Worm (Caenorhabditis elegans) whole organism, late embryonic: ENCODE data around the gene cul-6.
A peak's percentile ranks its signal among the peaks of the same experiment; 100 is the strongest.

ENCODE experiments used
- C08G9.2 ChIP-seq: sonication (generic microtip); optimal IDR thresholded peaks from 2 replicates; lab custom pipeline; 2016; ENCODE audit warnings: mild to moderate bottlenecking, missing genetic modification characterization, moderate library complexity, missing compliant biosample characterization
- C38D4.7 ChIP-seq: fragments of 200-800 bp; sonication (Bioruptor generic); optimal IDR thresholded peaks from 2 replicates; lab custom pipeline; 2018; ENCODE audit warnings: mild to moderate bottlenecking, missing genetic modification characterization, moderate library complexity, missing compliant biosample characterization
- F13H6.1 ChIP-seq: sonication (generic microtip); optimal IDR thresholded peaks from 2 replicates; lab custom pipeline; 2016; ENCODE audit warnings: missing genetic modification characterization, missing compliant biosample characterization
- K09A11.1 ChIP-seq: sonication (generic microtip); optimal IDR thresholded peaks from 2 replicates; lab custom pipeline; 2017; ENCODE audit warnings: antibody characterized with exemption, mild to moderate bottlenecking, missing genetic modification characterization, missing compliant biosample characterization; ENCODE audit not compliant: insufficient read depth
- ahr-1 ChIP-seq: sonication (generic microtip); optimal IDR thresholded peaks from 2 replicates; lab custom pipeline; 2016; ENCODE audit warnings: missing genetic modification characterization, missing compliant biosample characterization
- ama-1 ChIP-seq: fragments of 150-350 bp; optimal IDR thresholded peaks from 2 replicates; lab custom pipeline; 2014
- ceh-18 ChIP-seq: sonication (generic microtip); optimal IDR thresholded peaks from 2 replicates; lab custom pipeline; 2016; ENCODE audit warnings: missing genetic modification characterization, missing compliant biosample characterization
- ceh-19 ChIP-seq: fragments of 200-800 bp; sonication (Bioruptor generic); optimal IDR thresholded peaks from 2 replicates; lab custom pipeline; 2018; ENCODE audit warnings: mild to moderate bottlenecking, missing genetic modification characterization, missing compliant biosample characterization
- ceh-2 ChIP-seq: sonication (generic microtip); optimal IDR thresholded peaks from 2 replicates; lab custom pipeline; 2016; ENCODE audit warnings: missing genotype, missing genetic modification characterization, missing compliant biosample characterization
- ceh-22 ChIP-seq: sonication (generic microtip); optimal IDR thresholded peaks from 2 replicates; lab custom pipeline; 2017; ENCODE audit warnings: missing biosample characterization, missing genetic modification characterization
- ceh-30 ChIP-seq: fragments of 150-350 bp; optimal IDR thresholded peaks from 2 replicates; lab custom pipeline; 2014; ENCODE audit warnings: missing biosample characterization, missing genetic modification characterization
- ceh-31 ChIP-seq: sonication (generic microtip); optimal IDR thresholded peaks from 2 replicates; lab custom pipeline; 2016; ENCODE audit warnings: missing genetic modification characterization, missing compliant biosample characterization
- ceh-45 ChIP-seq: fragments of 200-800 bp; sonication (Bioruptor generic); IDR thresholded peaks from 2 replicates; pipeline ENCODE4 v1.3.6; 2022; ENCODE audit warnings: missing genetic modification reagents, missing genetic modification characterization, missing compliant biosample characterization
- ceh-48 ChIP-seq: sonication (generic microtip); optimal IDR thresholded peaks from 2 replicates; lab custom pipeline; 2016; ENCODE audit warnings: missing genetic modification characterization, inconsistent platforms, missing compliant biosample characterization
- ceh-9 ChIP-seq: sonication (generic microtip); optimal IDR thresholded peaks from 2 replicates; lab custom pipeline; 2016; ENCODE audit warnings: mild to moderate bottlenecking, missing genetic modification characterization, inconsistent platforms, missing compliant biosample characterization
- dmd-4 ChIP-seq: sonication (generic microtip); optimal IDR thresholded peaks from 2 replicates; lab custom pipeline; 2016; ENCODE audit warnings: borderline replicate concordance, missing genetic modification characterization, missing compliant biosample characterization
- dve-1 ChIP-seq: sonication (generic microtip); optimal IDR thresholded peaks from 2 replicates; lab custom pipeline; 2017; ENCODE audit warnings: antibody characterized with exemption, mild to moderate bottlenecking, missing genetic modification characterization, missing compliant biosample characterization
- elt-2 ChIP-seq: sonication (generic microtip); optimal IDR thresholded peaks from 2 replicates; lab custom pipeline; 2016; ENCODE audit warnings: missing genetic modification reagents, missing genetic modification characterization, missing compliant biosample characterization
- ets-4 ChIP-seq: sonication (generic microtip); optimal IDR thresholded peaks from 2 replicates; lab custom pipeline; 2016; ENCODE audit warnings: missing genetic modification characterization, missing compliant biosample characterization
- fax-1 ChIP-seq: sonication (generic microtip); optimal IDR thresholded peaks from 2 replicates; lab custom pipeline; 2016; ENCODE audit warnings: missing genotype, missing genetic modification characterization, missing compliant biosample characterization
- fkh-6 ChIP-seq: sonication (generic microtip); optimal IDR thresholded peaks from 2 replicates; lab custom pipeline; 2016; ENCODE audit warnings: missing genetic modification characterization, missing compliant biosample characterization
- gmeb-2 ChIP-seq: sonication (generic microtip); optimal IDR thresholded peaks from 2 replicates; lab custom pipeline; 2016; ENCODE audit warnings: missing genetic modification characterization, inconsistent platforms, missing compliant biosample characterization
- hlh-13 ChIP-seq: fragments of 200-800 bp; sonication (Bioruptor generic); optimal IDR thresholded peaks from 2 replicates; lab custom pipeline; 2018; ENCODE audit warnings: mild to moderate bottlenecking, missing genetic modification characterization, missing compliant biosample characterization
- hlh-15 ChIP-seq: sonication (generic microtip); optimal IDR thresholded peaks from 2 replicates; lab custom pipeline; 2016; ENCODE audit warnings: missing genetic modification characterization, missing compliant biosample characterization
- hlh-30 ChIP-seq: sonication (generic microtip); optimal IDR thresholded peaks from 2 replicates; lab custom pipeline; 2017; ENCODE audit warnings: antibody characterized with exemption, missing genetic modification characterization, missing compliant biosample characterization; ENCODE audit not compliant: insufficient read depth
- hlh-8 ChIP-seq: sonication (generic microtip); optimal IDR thresholded peaks from 2 replicates; lab custom pipeline; 2016; ENCODE audit warnings: missing genotype, missing genetic modification characterization, missing compliant biosample characterization
- lim-6 ChIP-seq: sonication (generic microtip); optimal IDR thresholded peaks from 2 replicates; lab custom pipeline; 2016; ENCODE audit warnings: missing genetic modification characterization, missing compliant biosample characterization
- mec-3 ChIP-seq: sonication (generic microtip); optimal IDR thresholded peaks from 2 replicates; lab custom pipeline; 2016; ENCODE audit warnings: borderline replicate concordance, missing genetic modification characterization, missing compliant biosample characterization
- nfya-1 ChIP-seq: sonication (generic microtip); optimal IDR thresholded peaks from 2 replicates; lab custom pipeline; 2017; ENCODE audit warnings: missing genetic modification characterization, mild to moderate bottlenecking, missing compliant biosample characterization, antibody characterized with exemption, moderate library complexity
- nhr-11 ChIP-seq: fragments of 150-350 bp; optimal IDR thresholded peaks from 2 replicates; lab custom pipeline; 2014; ENCODE audit warnings: missing biosample characterization, missing genetic modification characterization
- nhr-232 ChIP-seq: sonication (generic microtip); optimal IDR thresholded peaks from 2 replicates; lab custom pipeline; 2016; ENCODE audit warnings: missing genetic modification characterization, missing compliant biosample characterization
- npax-4 ChIP-seq: sonication (generic microtip); optimal IDR thresholded peaks from 2 replicates; lab custom pipeline; 2016; ENCODE audit warnings: missing genetic modification characterization, missing compliant biosample characterization
- odd-2 ChIP-seq: sonication (generic microtip); optimal IDR thresholded peaks from 2 replicates; lab custom pipeline; 2017; ENCODE audit warnings: antibody characterized with exemption, mild to moderate bottlenecking, missing genetic modification characterization, missing compliant biosample characterization
- pag-3 ChIP-seq: sonication (generic microtip); optimal IDR thresholded peaks from 2 replicates; lab custom pipeline; 2016; ENCODE audit warnings: missing compliant biosample characterization, missing genetic modification characterization, borderline replicate concordance
- pat-9 ChIP-seq: fragments of 200-800 bp; sonication (Bioruptor generic); optimal IDR thresholded peaks from 2 replicates; lab custom pipeline; 2018; ENCODE audit warnings: mild to moderate bottlenecking, missing genetic modification characterization, moderate library complexity, missing compliant biosample characterization
- pha-2 ChIP-seq: sonication (generic microtip); optimal IDR thresholded peaks from 2 replicates; lab custom pipeline; 2017; ENCODE audit warnings: mild to moderate bottlenecking, missing genetic modification characterization, missing compliant biosample characterization
- pha-4 ChIP-seq: fragments of 150-350 bp; optimal IDR thresholded peaks from 2 replicates; lab custom pipeline; 2018; ENCODE audit warnings: missing biosample characterization, missing genetic modification reagents, missing genetic modification characterization
- pqm-1 ChIP-seq: sonication (generic microtip); optimal IDR thresholded peaks from 2 replicates; lab custom pipeline; 2016; ENCODE audit warnings: missing genetic modification characterization, missing compliant biosample characterization
- pros-1 ChIP-seq: fragments of 150-350 bp; optimal IDR thresholded peaks from 2 replicates; lab custom pipeline; 2014; ENCODE audit warnings: missing biosample characterization, missing genetic modification reagents, missing genetic modification characterization
- rnt-1 ChIP-seq: sonication (generic microtip); optimal IDR thresholded peaks from 2 replicates; lab custom pipeline; 2016; ENCODE audit warnings: missing genetic modification characterization, missing compliant biosample characterization
- sdc-2 ChIP-seq: sonication (generic microtip); optimal IDR thresholded peaks from 2 replicates; lab custom pipeline; 2016; ENCODE audit warnings: missing genotype, missing genetic modification characterization, missing compliant biosample characterization
- sox-2 ChIP-seq: fragments of 200-800 bp; sonication (Bioruptor generic); IDR thresholded peaks from 2 replicates; pipeline ENCODE4 v1.3.6; 2022; ENCODE audit warnings: missing genetic modification reagents, missing genetic modification characterization, missing compliant biosample characterization
- sox-4 ChIP-seq: sonication (generic microtip); optimal IDR thresholded peaks from 2 replicates; lab custom pipeline; 2017; ENCODE audit warnings: mild to moderate bottlenecking, missing genetic modification characterization, inconsistent platforms, missing compliant biosample characterization
- syd-9 ChIP-seq: sonication (generic microtip); optimal IDR thresholded peaks from 2 replicates; lab custom pipeline; 2016; ENCODE audit warnings: mild to moderate bottlenecking, missing genetic modification characterization, moderate library complexity, missing compliant biosample characterization
- unc-3 ChIP-seq, 2 experiments: fragments of 200-800 bp in 1 of 2; sonication (Bioruptor generic) in 1 of 2; sonication (generic microtip) in 1 of 2; conservative IDR thresholded peaks in 1 of 2; optimal IDR thresholded peaks in 1 of 2; 2 replicates each; pipeline versions ENCODE4 v1.3.6 to Lab custom; 2016 to 2022; ENCODE audit warnings: missing compliant biosample characterization in 2 of 2, missing genetic modification characterization in 2 of 2, missing genetic modification reagents in 1 of 2
- unc-42 ChIP-seq: sonication (generic microtip); optimal IDR thresholded peaks from 2 replicates; lab custom pipeline; 2016; ENCODE audit warnings: missing genotype, missing genetic modification characterization, missing compliant biosample characterization
- unc-86 ChIP-seq: sonication (generic microtip); optimal IDR thresholded peaks from 2 replicates; lab custom pipeline; 2016; ENCODE audit warnings: missing genetic modification characterization, missing compliant biosample characterization

The cul-6 gene

ce11 chrIV:12599158-12599557 is 8.9 kb upstream of the cul-6 start, which contains the start of gene pgp-1:
TSS of gene pgp-1 (minus strand) at chrIV:12599169.
- no peak for TF ChIP-seq ama-1
- TF ChIP-seq sox-4 (tag; lab: Kevin White, UChicago), result no peak
- TF ChIP-seq pha-4 (tag; lab: Kevin White, UChicago), result no peak
- no peak for TF ChIP-seq ceh-19 (GFP tag; lab: Kevin White, UChicago)
- no peak for TF ChIP-seq ceh-9 (tag; lab: Kevin White, UChicago)
- TF ChIP-seq odd-2 (tag; lab: Kevin White, UChicago), result no peak
- TF ChIP-seq elt-2 (tag; lab: Kevin White, UChicago), result peak; percentile 60

- no peak for TF ChIP-seq ets-4 (tag; lab: Kevin White, UChicago)
- no peak for TF ChIP-seq pat-9 (tag; lab: Kevin White, UChicago)
- no peak for TF ChIP-seq mec-3 (tag; lab: Kevin White, UChicago)
- TF ChIP-seq unc-86 (tag; lab: Kevin White, UChicago), result no peak
- TF ChIP-seq nhr-232, result no peak
- TF ChIP-seq rnt-1 (tag; lab: Kevin White, UChicago), result no peak
- TF ChIP-seq pros-1 (tag; lab: Kevin White, UChicago), result no peak
- no peak for TF ChIP-seq pqm-1
- no peak for TF ChIP-seq ahr-1 (tag; lab: Kevin White, UChicago)
- TF ChIP-seq odd-2 (tag; lab: Kevin White, UChicago), result no peak
- TF ChIP-seq C38D4.7 (GFP tag; lab: Kevin White, UChicago), result no peak
- TF ChIP-seq ceh-48, result no peak
Observed at ce11 chrIV:12596960-12597359, 6.7 kb upstream of the cul-6 start.

DNA sequence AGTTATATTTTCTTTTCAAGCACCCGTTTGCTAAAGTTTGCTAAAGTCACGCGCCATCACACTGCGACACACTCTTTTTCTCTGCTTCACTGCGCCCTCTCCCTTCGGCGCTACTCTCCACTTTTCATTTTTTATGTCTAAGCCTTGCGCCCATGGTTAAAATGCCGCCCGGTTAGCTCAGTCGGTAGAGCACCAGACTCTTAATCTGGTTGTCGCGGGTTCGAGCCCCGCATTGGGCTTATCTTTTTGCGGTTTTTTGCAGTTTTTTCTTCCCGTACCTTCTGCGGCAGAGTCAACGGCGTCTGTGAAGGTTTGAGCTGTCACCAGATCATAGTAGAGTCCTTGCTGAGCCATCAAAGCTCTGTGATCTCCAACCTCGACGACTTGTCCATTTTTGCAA is 4.3 kb upstream of the cul-6 start:
- TF ChIP-seq sox-2 (GFP tag; lab: Robert Waterston, UW), result no peak
- TF ChIP-seq fax-1 (tag; lab: Kevin White, UChicago), result peak; percentile 57
- peak; percentile 41 for TF ChIP-seq hlh-8 (tag; lab: Kevin White, UChicago)
- peak; percentile 82 for TF ChIP-seq sox-4 (tag; lab: Kevin White, UChicago)
- TF ChIP-seq nhr-232, result peak; percentile 4
- no peak for TF ChIP-seq pros-1 (tag; lab: Kevin White, UChicago)
- TF ChIP-seq rnt-1 (tag; lab: Kevin White, UChicago), result peak; percentile 92
- TF ChIP-seq ceh-31 (tag; lab: Kevin White, UChicago), result peak; percentile 65
- peak; percentile 57 for TF ChIP-seq nfya-1 (tag; lab: Kevin White, UChicago)
- TF ChIP-seq hlh-30 (tag; lab: Kevin White, UChicago), result peak; percentile 83
- TF ChIP-seq fkh-6 (tag; lab: Kevin White, UChicago), result peak; percentile 68
- no peak for TF ChIP-seq nhr-11 (tag; lab: Kevin White, UChicago)
- peak; percentile 47 for TF ChIP-seq pha-2 (tag; lab: Kevin White, UChicago)
- TF ChIP-seq ceh-2 (tag; lab: Kevin White, UChicago), result peak; percentile 54
- peak; percentile 25 for TF ChIP-seq hlh-15 (tag; lab: Kevin White, UChicago)
- no peak for TF ChIP-seq pha-4 (tag; lab: Kevin White, UChicago)
- TF ChIP-seq ceh-30, result no peak
- peak; percentile 44 for TF ChIP-seq ets-4 (tag; lab: Kevin White, UChicago)
- peak; percentile 49 for TF ChIP-seq pag-3 (tag; lab: Kevin White, UChicago)
- TF ChIP-seq gmeb-2 (tag; lab: Kevin White, UChicago), result peak; percentile 58
- TF ChIP-seq dve-1 (tag; lab: Kevin White, UChicago), result peak; percentile 60
- peak; percentile 83 for TF ChIP-seq F13H6.1 (tag; lab: Kevin White, UChicago)
- peak; percentile 92 for TF ChIP-seq ceh-45 (GFP tag; lab: Robert Waterston, UW)
- TF ChIP-seq ceh-19 (GFP tag; lab: Kevin White, UChicago), result peak; percentile 77
- TF ChIP-seq ceh-18, result peak; percentile 87
- peak; percentile 66 for TF ChIP-seq hlh-13 (GFP tag; lab: Kevin White, UChicago)
- peak; percentile 73 for TF ChIP-seq unc-42 (tag; lab: Kevin White, UChicago)
- no peak for TF ChIP-seq ceh-22
- peak; percentile 70 for TF ChIP-seq C08G9.2 (tag; lab: Kevin White, UChicago)
- TF ChIP-seq syd-9, result peak; percentile 68
- peak; percentile 31 for TF ChIP-seq dmd-4 (tag; lab: Kevin White, UChicago)
- TF ChIP-seq ceh-48, result peak; percentile 34
- TF ChIP-seq lim-6 (tag; lab: Kevin White, UChicago), result no peak
- peak; percentile 57 for TF ChIP-seq sdc-2
- peak; percentile 90 for TF ChIP-seq pqm-1
- peak; percentile 54 for TF ChIP-seq npax-4 (tag; lab: Kevin White, UChicago)
- peak; percentile 67; the same call in 1 of the 2 replicates for TF ChIP-seq unc-3 (GFP tag; conservative IDR thresholded peaks at IDR 0.05; lab: Robert Waterston, UW)
- TF ChIP-seq unc-3 (tag; optimal IDR thresholded peaks at IDR 0.05; lab: Kevin White, UChicago), result peak; percentile 54
- TF ChIP-seq K09A11.1 (tag; lab: Kevin White, UChicago), result peak; percentile 22
